Worm (Caenorhabditis elegans) whole organism, L1 larva: ENCODE data around the gene C17H11.6.
A peak's percentile ranks its signal among the peaks of the same experiment; 100 is the strongest.

ENCODE experiments used
- C34B4.2 ChIP-seq: sonication (generic microtip); optimal IDR thresholded peaks from 2 replicates; lab custom pipeline; 2017; ENCODE audit warnings: mild to moderate bottlenecking, missing genetic modification characterization, missing compliant biosample characterization
- F16B12.6 ChIP-seq: fragments of 150-350 bp; optimal IDR thresholded peaks from 2 replicates; lab custom pipeline; 2014; ENCODE audit warnings: missing biosample characterization, missing genetic modification characterization
- aha-1 ChIP-seq: fragments of 150-350 bp; optimal IDR thresholded peaks from 2 replicates; lab custom pipeline; 2014; ENCODE audit warnings: missing biosample characterization, missing genetic modification characterization
- ama-1 ChIP-seq: fragments of 150-350 bp; optimal IDR thresholded peaks from 2 replicates; lab custom pipeline; 2014
- ceh-82 ChIP-seq, 3 experiments: fragments of 150-350 bp in 1 of 3; sonication (generic microtip) in 2 of 3; optimal IDR thresholded peaks; 2 replicates each; lab custom pipeline; 2014 to 2017; ENCODE audit warnings: missing biosample characterization in 3 of 3, missing genetic modification characterization in 3 of 3
- ceh-90 ChIP-seq: sonication (generic microtip); optimal IDR thresholded peaks from 2 replicates; lab custom pipeline; 2016; ENCODE audit warnings: missing genetic modification characterization, missing compliant biosample characterization
- ces-1 ChIP-seq: fragments of 150-350 bp; optimal IDR thresholded peaks from 2 replicates; lab custom pipeline; 2014; ENCODE audit warnings: missing biosample characterization, missing genetic modification reagents, missing genetic modification characterization
- dpl-1 ChIP-seq, 3 experiments: fragments of 150-350 bp in 2 of 3; sonication (generic microtip) in 1 of 3; optimal IDR thresholded peaks; 2 replicates each; lab custom pipeline; 2014 to 2017; ENCODE audit warnings: missing biosample characterization in 3 of 3, missing genetic modification characterization in 3 of 3, missing genetic modification reagents in 3 of 3
- dsc-1 ChIP-seq: sonication (generic microtip); optimal IDR thresholded peaks from 2 replicates; lab custom pipeline; 2016; ENCODE audit warnings: mild to moderate bottlenecking, missing genetic modification characterization, missing compliant biosample characterization
- efl-1 ChIP-seq, 4 experiments: fragments of 150-350 bp; optimal IDR thresholded peaks in 3 of 4; peaks in 1 of 4; 1 replicate in 1 of 4; 2 replicates in 3 of 4; lab custom pipeline; 2014; ENCODE audit warnings: missing biosample characterization in 2 of 4, missing genetic modification characterization in 2 of 4, missing genetic modification reagents in 2 of 4
- efl-3 ChIP-seq: fragments of 200-800 bp; sonication (Bioruptor generic); optimal IDR thresholded peaks from 2 replicates; lab custom pipeline; 2018; ENCODE audit warnings: mild to moderate bottlenecking, missing genetic modification characterization, missing compliant biosample characterization
- egl-13 ChIP-seq: sonication (generic microtip); optimal IDR thresholded peaks from 2 replicates; lab custom pipeline; 2016; ENCODE audit warnings: missing genotype, missing genetic modification reagents, missing genetic modification characterization, missing compliant biosample characterization
- elt-2 ChIP-seq: sonication (generic microtip); optimal IDR thresholded peaks from 2 replicates; lab custom pipeline; 2016; ENCODE audit warnings: missing genetic modification characterization, mild to moderate bottlenecking, inconsistent platforms, missing compliant biosample characterization, missing genetic modification reagents
- fkh-10 ChIP-seq: sonication (generic microtip); optimal IDR thresholded peaks from 2 replicates; lab custom pipeline; 2017; ENCODE audit warnings: missing biosample characterization, missing genetic modification reagents, missing genetic modification characterization
- fkh-8 ChIP-seq: sonication (generic microtip); optimal IDR thresholded peaks from 2 replicates; lab custom pipeline; 2016; ENCODE audit warnings: mild to moderate bottlenecking, missing genetic modification characterization, missing compliant biosample characterization
- fos-1 ChIP-seq: fragments of 150-350 bp; optimal IDR thresholded peaks from 2 replicates; lab custom pipeline; 2014; ENCODE audit warnings: missing biosample characterization, missing genetic modification characterization
- grh-1 ChIP-seq: fragments of 200-800 bp; sonication (Bioruptor generic); IDR thresholded peaks from 2 replicates; pipeline ENCODE4 v1.3.6; 2022; ENCODE audit warnings: missing genetic modification reagents, missing genetic modification characterization, missing compliant biosample characterization
- hlh-17 ChIP-seq: fragments of 200-800 bp; sonication (Bioruptor generic); optimal IDR thresholded peaks from 2 replicates; lab custom pipeline; 2018; ENCODE audit warnings: missing genetic modification characterization, mild to moderate bottlenecking, missing compliant biosample characterization, moderate library complexity, borderline replicate concordance
- irx-1 ChIP-seq: sonication (generic microtip); optimal IDR thresholded peaks from 2 replicates; lab custom pipeline; 2016; ENCODE audit warnings: missing genetic modification characterization, missing compliant biosample characterization
- isw-1 ChIP-seq: fragments of 200-800 bp; sonication (Bioruptor generic); IDR thresholded peaks from 2 replicates; pipeline ENCODE4 v1.3.6; 2022; ENCODE audit warnings: missing genetic modification characterization, missing compliant biosample characterization
- lin-13 ChIP-seq: fragments of 150-350 bp; optimal IDR thresholded peaks from 2 replicates; lab custom pipeline; 2014; ENCODE audit warnings: missing biosample characterization, missing genetic modification reagents, missing genetic modification characterization
- lin-14 ChIP-seq: fragments of 200-800 bp; sonication (Bioruptor generic); optimal IDR thresholded peaks from 2 replicates; lab custom pipeline; 2018; ENCODE audit warnings: mild to moderate bottlenecking, missing genetic modification characterization, moderate library complexity, missing compliant biosample characterization
- lin-39 ChIP-seq: fragments of 150-350 bp; optimal IDR thresholded peaks from 2 replicates; lab custom pipeline; 2014; ENCODE audit warnings: missing biosample characterization, missing genetic modification reagents, missing genetic modification characterization
- lir-3 ChIP-seq: sonication (generic microtip); optimal IDR thresholded peaks from 2 replicates; lab custom pipeline; 2016; ENCODE audit warnings: mild to moderate bottlenecking, missing genetic modification characterization, moderate library complexity, missing compliant biosample characterization; ENCODE audit not compliant: poor library complexity
- lsy-2 ChIP-seq, 2 experiments: fragments of 150-350 bp; optimal IDR thresholded peaks; 2 replicates each; lab custom pipeline; 2014; ENCODE audit warnings: missing biosample characterization in 2 of 2, missing genetic modification characterization in 2 of 2
- mab-9 ChIP-seq: fragments of 200-800 bp; sonication (Bioruptor generic); IDR thresholded peaks from 2 replicates; pipeline ENCODE4 v1.3.6; 2022; ENCODE audit warnings: missing genetic modification reagents, missing genetic modification characterization, missing compliant biosample characterization
- mef-2 ChIP-seq: fragments of 150-350 bp; optimal IDR thresholded peaks from 2 replicates; lab custom pipeline; 2014; ENCODE audit warnings: missing biosample characterization, missing genetic modification characterization
- nhr-11 ChIP-seq: fragments of 150-350 bp; optimal IDR thresholded peaks from 2 replicates; lab custom pipeline; 2014; ENCODE audit warnings: missing biosample characterization, missing genetic modification characterization
- nhr-19 ChIP-seq: fragments of 200-800 bp; sonication (Bioruptor generic); conservative IDR thresholded peaks from 2 replicates; pipeline ENCODE4 v1.3.6; 2022; ENCODE audit warnings: missing genetic modification characterization, missing compliant biosample characterization
- nhr-20 ChIP-seq: sonication (generic microtip); optimal IDR thresholded peaks from 2 replicates; lab custom pipeline; 2016; ENCODE audit warnings: mild to moderate bottlenecking, missing genetic modification characterization, missing compliant biosample characterization
- nhr-237 ChIP-seq: fragments of 150-350 bp; optimal IDR thresholded peaks from 2 replicates; lab custom pipeline; 2014; ENCODE audit warnings: missing biosample characterization, missing genetic modification characterization
- nhr-47 ChIP-seq: sonication (generic microtip); optimal IDR thresholded peaks from 2 replicates; lab custom pipeline; 2016; ENCODE audit warnings: mild to moderate bottlenecking, missing genetic modification characterization, moderate library complexity, missing compliant biosample characterization
- nhr-76 ChIP-seq: sonication (generic microtip); optimal IDR thresholded peaks from 2 replicates; lab custom pipeline; 2017; ENCODE audit warnings: missing biosample characterization, missing genetic modification characterization
- nhr-77 ChIP-seq: fragments of 150-350 bp; optimal IDR thresholded peaks from 2 replicates; lab custom pipeline; 2014; ENCODE audit warnings: missing biosample characterization, missing genetic modification characterization
- nhr-84 ChIP-seq: sonication (generic microtip); optimal IDR thresholded peaks from 2 replicates; lab custom pipeline; 2017; ENCODE audit warnings: missing biosample characterization, missing genetic modification characterization
- nhr-85 ChIP-seq: sonication (generic microtip); peaks from one replicate; lab custom pipeline; 2016; ENCODE audit warnings: missing genetic modification characterization, inconsistent platforms, missing compliant biosample characterization
- nhr-90 ChIP-seq: sonication (generic microtip); optimal IDR thresholded peaks from 2 replicates; lab custom pipeline; 2016; ENCODE audit warnings: mild to moderate bottlenecking, missing genetic modification characterization, missing compliant biosample characterization; ENCODE audit not compliant: poor library complexity
- pag-3 ChIP-seq: sonication (generic microtip); optimal IDR thresholded peaks from 2 replicates; lab custom pipeline; 2017; ENCODE audit warnings: missing genetic modification characterization, mild to moderate bottlenecking, missing compliant biosample characterization, antibody characterized with exemption, borderline replicate concordance; ENCODE audit not compliant: insufficient read depth
- pax-3 ChIP-seq: fragments of 200-800 bp; sonication (Bioruptor generic); optimal IDR thresholded peaks from 2 replicates; lab custom pipeline; 2018; ENCODE audit warnings: mild to moderate bottlenecking, missing genetic modification characterization, moderate library complexity, missing compliant biosample characterization
- pqm-1 ChIP-seq: sonication (generic microtip); optimal IDR thresholded peaks from 3 replicates; lab custom pipeline; 2017; ENCODE audit warnings: missing biosample characterization, missing genetic modification characterization
- snpc-4 ChIP-seq: fragments of 150-350 bp; optimal IDR thresholded peaks from 2 replicates; lab custom pipeline; 2014; ENCODE audit warnings: missing biosample characterization, missing genetic modification characterization
- snu-23 ChIP-seq: sonication (generic microtip); optimal IDR thresholded peaks from 2 replicates; lab custom pipeline; 2016; ENCODE audit warnings: missing genetic modification characterization, missing compliant biosample characterization
- sox-4 ChIP-seq: sonication (generic microtip); optimal IDR thresholded peaks from 2 replicates; lab custom pipeline; 2016; ENCODE audit warnings: missing genetic modification characterization, missing compliant biosample characterization
- tlp-1 ChIP-seq: fragments of 150-350 bp; optimal IDR thresholded peaks from 2 replicates; lab custom pipeline; 2014; ENCODE audit warnings: missing biosample characterization, missing genetic modification characterization
- unc-130 ChIP-seq: fragments of 150-350 bp; optimal IDR thresholded peaks from 2 replicates; lab custom pipeline; 2017; ENCODE audit warnings: missing biosample characterization, missing genetic modification characterization, inconsistent platforms
- vab-15 ChIP-seq: sonication (generic microtip); optimal IDR thresholded peaks from 2 replicates; lab custom pipeline; 2017; ENCODE audit warnings: missing genotype, mild to moderate bottlenecking, missing genetic modification characterization, missing compliant biosample characterization
- xbp-1 ChIP-seq: sonication (generic microtip); optimal IDR thresholded peaks from 2 replicates; lab custom pipeline; 2016; ENCODE audit warnings: missing genetic modification characterization, missing compliant biosample characterization
- zag-1 ChIP-seq: fragments of 150-350 bp; optimal IDR thresholded peaks from 2 replicates; lab custom pipeline; 2014; ENCODE audit warnings: missing biosample characterization, missing genetic modification characterization
- zip-4 ChIP-seq: fragments of 200-800 bp; sonication (Bioruptor generic); optimal IDR thresholded peaks from 2 replicates; lab custom pipeline; 2018; ENCODE audit warnings: mild to moderate bottlenecking, missing genetic modification characterization, moderate library complexity, missing compliant biosample characterization
- ztf-11 ChIP-seq, 2 experiments: sonication (generic microtip); optimal IDR thresholded peaks; 2 replicates each; lab custom pipeline; 2016 to 2017; ENCODE audit warnings: missing genetic modification characterization in 2 of 2, missing biosample characterization in 1 of 2, missing compliant biosample characterization in 1 of 2

Gene C17H11.6

ce11 chrX:8203684-8204083 is at the start of gene C17H11.6:
Gene C17H11.6, minus strand, starts transcription at chrX:8203784.
- TF ChIP-seq lir-3 (tag; lab: Kevin White, UChicago) (no peak), nhr-47 (no peak), lsy-2 (tag; optimal IDR thresholded peaks at IDR 0.05; lab: Kevin White, UChicago) (no peak), lin-14 (GFP tag; lab: Kevin White, UChicago) (no peak), ceh-82 (tag; optimal IDR thresholded peaks at IDR 0.05; lab: Kevin White, UChicago) (no peak), lin-39 (tag; lab: Kevin White, UChicago) (no peak), efl-3 (GFP tag; lab: Kevin White, UChicago) (no peak)

ce11 chrX:8252293-8252692 is 48.7 kb upstream of the C17H11.6 start, which contains the start of gene M60.6:
Gene M60.6, minus strand, starts transcription at chrX:8252458.
- no peak for TF ChIP-seq nhr-84
- no peak for TF ChIP-seq nhr-76
- TF ChIP-seq elt-2 (tag; lab: Kevin White, UChicago): no peak
- TF ChIP-seq ama-1 (lab: Kevin White, UChicago): no peak
- no peak for TF ChIP-seq unc-130 (tag; lab: Kevin White, UChicago)
- TF ChIP-seq xbp-1: peak; percentile 28
- peak; percentile 16 to 32 for TF ChIP-seq efl-1 (optimal IDR thresholded peaks at IDR 0.05; lab: Kevin White, UChicago)
- no peak for TF ChIP-seq efl-1 (GFP tag; optimal IDR thresholded peaks at IDR 0.05 in 1 of 2; lab: Kevin White, UChicago)
- no peak for TF ChIP-seq dpl-1 (GFP tag; optimal IDR thresholded peaks at IDR 0.05; lab: Kevin White, UChicago)
- TF ChIP-seq ztf-11 (tag; optimal IDR thresholded peaks at IDR 0.05; lab: Kevin White, UChicago): no peak
- no peak for TF ChIP-seq aha-1 (tag; lab: Kevin White, UChicago)
- TF ChIP-seq ces-1 (GFP tag; lab: Kevin White, UChicago): no peak
- TF ChIP-seq grh-1: 0 out of 2 replicates have a peak, but pooled peaks have one; percentile 22
- TF ChIP-seq nhr-77: no peak
- peak; percentile 21; the same call in 1 of the 2 replicates for TF ChIP-seq isw-1
- TF ChIP-seq nhr-85: peak; percentile 87
- no peak for TF ChIP-seq zip-4 (GFP tag; lab: Kevin White, UChicago)
- no peak for TF ChIP-seq hlh-17
- no peak for TF ChIP-seq pqm-1
- TF ChIP-seq nhr-90 (tag; lab: Kevin White, UChicago): peak; percentile 27
- no peak for TF ChIP-seq pax-3 (tag; lab: Kevin White, UChicago)
- peak; percentile 33 for TF ChIP-seq fkh-10 (GFP tag; lab: Kevin White, UChicago)
- no peak for TF ChIP-seq vab-15
- TF ChIP-seq efl-3 (GFP tag; lab: Kevin White, UChicago): no peak
- TF ChIP-seq nhr-20 (tag; lab: Kevin White, UChicago): peak; percentile 48
- no peak for TF ChIP-seq irx-1
- no peak for TF ChIP-seq pag-3
- no peak for TF ChIP-seq zag-1 (tag; lab: Kevin White, UChicago)
- TF ChIP-seq lin-14 (GFP tag; lab: Kevin White, UChicago): peak; percentile 84
- peak; percentile 16 for TF ChIP-seq fos-1 (tag; lab: Kevin White, UChicago)
- no peak for TF ChIP-seq lin-13 (GFP tag; lab: Kevin White, UChicago)
- no peak for TF ChIP-seq lin-39 (tag; lab: Kevin White, UChicago)
- TF ChIP-seq fkh-8 (tag; lab: Kevin White, UChicago): peak; percentile 33
- peak; percentile 61 for TF ChIP-seq snu-23 (GFP tag; lab: Kevin White, UChicago)
- TF ChIP-seq dsc-1 (tag; lab: Kevin White, UChicago): no peak
- TF ChIP-seq mef-2 (tag; lab: Kevin White, UChicago): no peak
- no peak for TF ChIP-seq lir-3 (tag; lab: Kevin White, UChicago)
- TF ChIP-seq mab-9 (GFP tag; lab: Robert Waterston, UW): no peak
- TF ChIP-seq F16B12.6 (tag; lab: Kevin White, UChicago): no peak
- TF ChIP-seq nhr-237: no peak
- TF ChIP-seq ceh-90 (tag; lab: Kevin White, UChicago): no peak
- TF ChIP-seq nhr-11 (tag; lab: Kevin White, UChicago): no peak
- no peak for TF ChIP-seq C34B4.2 (tag; lab: Kevin White, UChicago)
- no peak for TF ChIP-seq snpc-4
- TF ChIP-seq egl-13 (tag; lab: Kevin White, UChicago): peak; percentile 32
- 0 out of 2 replicates have a peak, but pooled peaks have one; percentile 18 for TF ChIP-seq nhr-19
- no peak for TF ChIP-seq tlp-1 (tag; lab: Kevin White, UChicago)
- TF ChIP-seq sox-4 (tag; lab: Kevin White, UChicago): peak; percentile 29
